Fruit fly (Drosophila melanogaster) S2 (cell line): ENCODE data around the gene CG13029.

ENCODE experiments used
- CG8478 ChIP-seq: fragments of >200 bp; optimal IDR thresholded peaks from 2 replicates; lab custom pipeline; 2018
- CTCF ChIP-seq, 2 experiments: fragments of >200 bp; optimal IDR thresholded peaks; 2 replicates each; lab custom pipeline; 2018

DNA sequence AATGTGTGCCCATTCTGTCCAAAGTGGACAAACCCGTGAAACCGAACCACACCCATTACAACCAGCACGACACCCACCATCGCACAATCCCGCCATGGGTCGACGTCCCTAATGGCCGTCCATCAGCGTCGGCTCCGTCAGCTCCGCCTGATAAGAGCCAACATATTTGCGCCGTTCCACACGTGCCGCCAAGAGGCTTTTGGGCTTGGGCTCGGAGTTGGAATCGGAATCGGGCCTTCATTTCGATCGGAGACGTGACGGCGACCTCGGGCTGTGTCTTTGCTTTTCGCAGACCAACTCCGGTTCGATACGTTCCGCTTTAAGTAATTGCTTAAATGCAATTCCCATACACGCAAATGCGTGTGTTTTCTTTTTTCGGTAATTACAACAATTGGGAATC, 5.1 kb upstream of the CG13029 start:
- TF ChIP-seq CTCF (optimal IDR thresholded peaks at IDR 0.05; lab: Kevin White, UChicago), result no peak
- TF ChIP-seq CG8478 (lab: Kevin White, UChicago), result no peak
